Worm (Caenorhabditis elegans) whole organism, late embryonic: ENCODE results near the gene F10C2.7.

Experiments used
- C38D4.7 ChIP-seq: fragments of 200-800 bp; sonication (Bioruptor generic); optimal IDR thresholded peaks from 2 replicates; lab custom pipeline; 2018; ENCODE audit warnings: mild to moderate bottlenecking, missing genetic modification characterization, moderate library complexity, missing compliant biosample characterization
- T23F11.4 ChIP-seq: fragments of 200-800 bp; sonication (Bioruptor generic); optimal IDR thresholded peaks from 2 replicates; lab custom pipeline; 2018; ENCODE audit warnings: mild to moderate bottlenecking, missing genetic modification characterization, missing compliant biosample characterization
- ceh-14 ChIP-seq: sonication (generic microtip); optimal IDR thresholded peaks from 2 replicates; lab custom pipeline; 2016; ENCODE audit warnings: missing genotype, missing genetic modification characterization, missing compliant biosample characterization
- ceh-19 ChIP-seq: fragments of 200-800 bp; sonication (Bioruptor generic); optimal IDR thresholded peaks from 2 replicates; lab custom pipeline; 2018; ENCODE audit warnings: mild to moderate bottlenecking, missing genetic modification characterization, missing compliant biosample characterization
- ceh-31 ChIP-seq: sonication (generic microtip); optimal IDR thresholded peaks from 2 replicates; lab custom pipeline; 2016; ENCODE audit warnings: missing genetic modification characterization, missing compliant biosample characterization
- ceh-48 ChIP-seq: sonication (generic microtip); optimal IDR thresholded peaks from 2 replicates; lab custom pipeline; 2016; ENCODE audit warnings: missing genetic modification characterization, inconsistent platforms, missing compliant biosample characterization
- ceh-6 ChIP-seq: fragments of 200-800 bp; sonication (Bioruptor generic); optimal IDR thresholded peaks from 2 replicates; lab custom pipeline; 2018; ENCODE audit warnings: mild to moderate bottlenecking, missing genetic modification characterization, missing compliant biosample characterization
- dmd-4 ChIP-seq: sonication (generic microtip); optimal IDR thresholded peaks from 2 replicates; lab custom pipeline; 2016; ENCODE audit warnings: borderline replicate concordance, missing genetic modification characterization, missing compliant biosample characterization
- gmeb-2 ChIP-seq: sonication (generic microtip); optimal IDR thresholded peaks from 2 replicates; lab custom pipeline; 2016; ENCODE audit warnings: missing genetic modification characterization, inconsistent platforms, missing compliant biosample characterization
- hlh-13 ChIP-seq: fragments of 200-800 bp; sonication (Bioruptor generic); optimal IDR thresholded peaks from 2 replicates; lab custom pipeline; 2018; ENCODE audit warnings: mild to moderate bottlenecking, missing genetic modification characterization, missing compliant biosample characterization
- hlh-30 ChIP-seq: sonication (generic microtip); optimal IDR thresholded peaks from 2 replicates; lab custom pipeline; 2017; ENCODE audit warnings: antibody characterized with exemption, missing genetic modification characterization, missing compliant biosample characterization; ENCODE audit not compliant: insufficient read depth
- hlh-8 ChIP-seq: sonication (generic microtip); optimal IDR thresholded peaks from 2 replicates; lab custom pipeline; 2016; ENCODE audit warnings: missing genotype, missing genetic modification characterization, missing compliant biosample characterization
- lim-6 ChIP-seq: sonication (generic microtip); optimal IDR thresholded peaks from 2 replicates; lab custom pipeline; 2016; ENCODE audit warnings: missing genetic modification characterization, missing compliant biosample characterization
- nhr-232 ChIP-seq: sonication (generic microtip); optimal IDR thresholded peaks from 2 replicates; lab custom pipeline; 2016; ENCODE audit warnings: missing genetic modification characterization, missing compliant biosample characterization
- npax-4 ChIP-seq: sonication (generic microtip); optimal IDR thresholded peaks from 2 replicates; lab custom pipeline; 2016; ENCODE audit warnings: missing genetic modification characterization, missing compliant biosample characterization
- pag-3 ChIP-seq: sonication (generic microtip); optimal IDR thresholded peaks from 2 replicates; lab custom pipeline; 2016; ENCODE audit warnings: missing compliant biosample characterization, missing genetic modification characterization, borderline replicate concordance
- pat-9 ChIP-seq: fragments of 200-800 bp; sonication (Bioruptor generic); optimal IDR thresholded peaks from 2 replicates; lab custom pipeline; 2018; ENCODE audit warnings: mild to moderate bottlenecking, missing genetic modification characterization, moderate library complexity, missing compliant biosample characterization
- pax-1 ChIP-seq: fragments of 150-350 bp; optimal IDR thresholded peaks from 2 replicates; lab custom pipeline; 2014; ENCODE audit warnings: missing biosample characterization, missing genetic modification characterization
- pha-2 ChIP-seq: sonication (generic microtip); optimal IDR thresholded peaks from 2 replicates; lab custom pipeline; 2017; ENCODE audit warnings: mild to moderate bottlenecking, missing genetic modification characterization, missing compliant biosample characterization
- pqm-1 ChIP-seq: sonication (generic microtip); optimal IDR thresholded peaks from 2 replicates; lab custom pipeline; 2016; ENCODE audit warnings: missing genetic modification characterization, missing compliant biosample characterization
- pros-1 ChIP-seq: fragments of 150-350 bp; optimal IDR thresholded peaks from 2 replicates; lab custom pipeline; 2014; ENCODE audit warnings: missing biosample characterization, missing genetic modification reagents, missing genetic modification characterization
- ref-2 ChIP-seq: sonication (generic microtip); optimal IDR thresholded peaks from 2 replicates; lab custom pipeline; 2016; ENCODE audit warnings: missing genetic modification characterization, missing compliant biosample characterization
- rnt-1 ChIP-seq: sonication (generic microtip); optimal IDR thresholded peaks from 2 replicates; lab custom pipeline; 2016; ENCODE audit warnings: missing genetic modification characterization, missing compliant biosample characterization
- sox-2 ChIP-seq: fragments of 200-800 bp; sonication (Bioruptor generic); IDR thresholded peaks from 2 replicates; pipeline ENCODE4 v1.3.6; 2022; ENCODE audit warnings: missing genetic modification reagents, missing genetic modification characterization, missing compliant biosample characterization
- syd-9 ChIP-seq: sonication (generic microtip); optimal IDR thresholded peaks from 2 replicates; lab custom pipeline; 2016; ENCODE audit warnings: mild to moderate bottlenecking, missing genetic modification characterization, moderate library complexity, missing compliant biosample characterization
- tbx-2 ChIP-seq: sonication (generic microtip); optimal IDR thresholded peaks from 2 replicates; lab custom pipeline; 2016; ENCODE audit warnings: missing genetic modification characterization, missing compliant biosample characterization
- tbx-7 ChIP-seq: sonication (generic microtip); optimal IDR thresholded peaks from 2 replicates; lab custom pipeline; 2016; ENCODE audit warnings: missing genotype, missing genetic modification characterization, missing compliant biosample characterization
- ttx-3 ChIP-seq: sonication (generic microtip); optimal IDR thresholded peaks from 2 replicates; lab custom pipeline; 2016; ENCODE audit warnings: missing genetic modification reagents, missing genetic modification characterization, missing compliant biosample characterization
- unc-3 ChIP-seq, 2 experiments: fragments of 200-800 bp in 1 of 2; sonication (Bioruptor generic) in 1 of 2; sonication (generic microtip) in 1 of 2; conservative IDR thresholded peaks in 1 of 2; optimal IDR thresholded peaks in 1 of 2; 2 replicates each; pipeline versions ENCODE4 v1.3.6 to Lab custom; 2016 to 2022; ENCODE audit warnings: missing compliant biosample characterization in 2 of 2, missing genetic modification characterization in 2 of 2, missing genetic modification reagents in 1 of 2
- unc-42 ChIP-seq: sonication (generic microtip); optimal IDR thresholded peaks from 2 replicates; lab custom pipeline; 2016; ENCODE audit warnings: missing genotype, missing genetic modification characterization, missing compliant biosample characterization

Gene F10C2.7

DNA sequence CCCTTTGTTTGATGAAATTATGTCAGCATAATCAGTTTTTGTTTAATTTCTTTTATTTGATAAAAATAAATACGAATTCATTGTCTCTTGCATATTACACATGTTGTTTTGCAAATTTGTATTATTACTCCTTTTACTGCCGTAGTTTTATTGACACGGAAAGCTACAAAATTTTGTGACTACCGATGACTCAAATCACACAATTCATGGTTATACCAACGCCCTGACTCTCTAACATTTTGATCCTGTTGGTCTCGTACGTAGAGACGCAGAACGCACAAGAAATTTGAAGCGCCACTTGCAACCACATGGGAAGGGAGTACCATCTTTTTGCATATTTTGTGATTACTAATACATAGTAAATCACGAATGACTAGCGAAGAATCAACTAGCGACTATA, 42.2 kb downstream of the F10C2.7 start, which contains the start of gene nhr-207:
Gene nhr-207, plus strand, starts transcription at position 282 of the 400 bp plus-strand sequence.
- no peak for TF ChIP-seq T23F11.4
- TF ChIP-seq C38D4.7 = no peak
- no peak for TF ChIP-seq tbx-2 (tag; lab: Kevin White, UChicago)
- TF ChIP-seq sox-2 = no peak
- TF ChIP-seq npax-4 (tag; lab: Kevin White, UChicago) = no peak
- no peak for TF ChIP-seq pax-1 (tag; lab: Kevin White, UChicago)
- TF ChIP-seq pag-3 (tag; lab: Kevin White, UChicago) = no peak
- no peak for TF ChIP-seq hlh-13 (GFP tag; lab: Kevin White, UChicago)
- TF ChIP-seq pros-1 = no peak
- no peak for TF ChIP-seq lim-6 (tag; lab: Kevin White, UChicago)
- no peak for TF ChIP-seq unc-3 (GFP tag; conservative IDR thresholded peaks at IDR 0.05; lab: Robert Waterston, UW)
- TF ChIP-seq unc-3 (tag; optimal IDR thresholded peaks at IDR 0.05; lab: Kevin White, UChicago) = no peak
- TF ChIP-seq ceh-48 (tag; lab: Kevin White, UChicago) = no peak
- no peak for TF ChIP-seq ceh-14 (tag; lab: Kevin White, UChicago)
- no peak for TF ChIP-seq nhr-232 (tag; lab: Kevin White, UChicago)
- no peak for TF ChIP-seq hlh-8 (tag; lab: Kevin White, UChicago)
- no peak for TF ChIP-seq ttx-3
- no peak for TF ChIP-seq ref-2 (tag; lab: Kevin White, UChicago)
- TF ChIP-seq gmeb-2 = no peak

ce11 chrV:12098123-12098522, 44.4 kb downstream of the F10C2.7 start, which contains the start of gene nhr-209:
Gene nhr-209 (plus strand): TSS chrV:12098149.
- no peak for TF ChIP-seq unc-42
- TF ChIP-seq pat-9 (tag; lab: Kevin White, UChicago) = no peak
- TF ChIP-seq rnt-1 (tag; lab: Kevin White, UChicago) = no peak

ce11 chrV:12100794-12101343, 47.2 kb downstream of the F10C2.7 start, which contains the start of gene nhr-154:
Gene nhr-154 (plus strand): TSS chrV:12101293.
- TF ChIP-seq dmd-4 (tag; lab: Kevin White, UChicago) (no peak), ceh-31 (tag; lab: Kevin White, UChicago) (no peak), pqm-1 (tag; lab: Kevin White, UChicago) (no peak), hlh-13 (GFP tag; lab: Kevin White, UChicago) (no peak), hlh-30 (no peak), tbx-7 (no peak), ceh-19 (GFP tag; lab: Kevin White, UChicago) (no peak)

DNA sequence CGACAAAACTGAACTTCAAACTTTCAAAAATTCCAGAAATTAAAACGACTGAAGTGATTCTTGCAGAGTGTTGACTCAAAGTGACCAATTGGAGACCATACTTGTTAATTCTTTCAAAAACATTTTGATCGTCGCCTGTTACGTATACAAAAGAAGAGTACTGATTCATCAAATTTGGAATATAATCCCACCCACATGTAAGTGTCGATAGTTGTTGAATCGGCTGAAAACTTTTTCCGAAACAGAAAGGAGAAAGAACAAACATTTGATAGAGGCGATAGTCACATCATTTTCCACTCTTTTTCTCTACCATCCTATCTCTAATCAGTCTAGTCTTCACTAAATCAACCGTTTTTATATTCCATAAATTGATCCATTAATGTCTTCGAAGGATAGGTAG, 50.2 kb downstream of the F10C2.7 start, which contains the start of gene nhr-153:
Gene nhr-153, plus strand, starts transcription at position 301 of the 400 bp plus-strand sequence.
- TF ChIP-seq pha-2 (no peak), ceh-6 (GFP tag; lab: Kevin White, UChicago) (no peak), syd-9 (tag; lab: Kevin White, UChicago) (no peak), nhr-232 (tag; lab: Kevin White, UChicago) (no peak)
